Worm (Caenorhabditis elegans) whole organism, L4 larva: ENCODE measurements around the gene set-4.

Experiments used
- ces-1 ChIP-seq: fragments of 150-350 bp; sonication (generic microtip); optimal IDR thresholded peaks from 4 replicates; lab custom pipeline; 2014; ENCODE audit warnings: missing biosample characterization, missing genetic modification reagents, missing genetic modification characterization
- fos-1 ChIP-seq: fragments of 150-350 bp; optimal IDR thresholded peaks from 2 replicates; lab custom pipeline; 2014; ENCODE audit warnings: missing biosample characterization, missing genetic modification characterization
- jun-1 ChIP-seq: fragments of 150-350 bp; optimal IDR thresholded peaks from 2 replicates; lab custom pipeline; 2014; ENCODE audit warnings: missing biosample characterization, missing genetic modification reagents, missing genetic modification characterization
- lin-38 ChIP-seq: fragments of 200-800 bp; sonication (Bioruptor generic); IDR thresholded peaks from 2 replicates; pipeline ENCODE4 v1.3.6; 2022; ENCODE audit warnings: missing genetic modification reagents, missing genetic modification characterization, missing compliant biosample characterization
- lir-3 ChIP-seq: sonication (generic microtip); optimal IDR thresholded peaks from 2 replicates; lab custom pipeline; 2016; ENCODE audit warnings: mild to moderate bottlenecking, missing genetic modification characterization, missing compliant biosample characterization
- tag-97 ChIP-seq: fragments of 200-800 bp; sonication (Bioruptor generic); IDR thresholded peaks from 2 replicates; pipeline ENCODE4 v1.3.6; 2022; ENCODE audit warnings: missing genetic modification characterization, missing compliant biosample characterization

DNA sequence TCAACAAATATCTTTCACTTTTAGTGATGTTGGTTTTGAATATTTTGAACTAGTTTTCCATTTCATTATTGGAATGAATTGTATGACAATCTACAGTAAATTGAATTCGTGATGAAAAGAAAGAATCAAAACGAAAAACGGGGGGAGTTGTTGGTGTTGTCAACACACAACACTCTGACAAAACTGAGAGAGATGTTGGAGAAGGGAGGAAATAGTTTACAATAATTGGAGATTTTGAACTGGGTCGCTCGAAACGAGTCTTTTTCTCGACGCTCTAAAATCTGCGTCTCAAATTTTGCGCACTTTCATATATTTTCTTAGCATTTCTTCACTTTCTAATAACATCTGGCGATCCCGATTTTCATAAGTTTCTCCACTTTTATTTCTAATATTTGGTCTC, 12.8 kb upstream of the set-4 start, which contains the start of gene txt-18:
- TF ChIP-seq tag-97 (GFP tag; lab: Robert Waterston, UW) = no peak
- TF ChIP-seq ces-1 (GFP tag; lab: Kevin White, UChicago) = no peak
- no peak for TF ChIP-seq lir-3 (tag; lab: Kevin White, UChicago)
- no peak for TF ChIP-seq fos-1
- TF ChIP-seq jun-1 (tag; lab: Kevin White, UChicago) = no peak
- TF ChIP-seq lin-38 (GFP tag; lab: Robert Waterston, UW) = no peak
